Fruit fly (Drosophila melanogaster) whole organism, prepupa: Measurements from ENCODE around the gene CG6409.

Experiments used
- CG10631 ChIP-seq: fragments of 200-800 bp; sonication (Bioruptor generic); optimal IDR thresholded peaks from 2 replicates; lab custom pipeline; 2016; ENCODE audit warnings: missing biosample characterization, missing genetic modification characterization
- CG10669 ChIP-seq: fragments of 200-800 bp; sonication (Bioruptor generic); optimal IDR thresholded peaks from 3 replicates; lab custom pipeline; 2018; ENCODE audit warnings: missing biosample characterization, mild to moderate bottlenecking, missing genetic modification characterization, moderate library complexity
- CG11294 ChIP-seq: fragments of 200-800 bp; sonication (Bioruptor generic); IDR thresholded peaks from 2 replicates; pipeline ENCODE4 v1.3.6; 2022; ENCODE audit warnings: missing biosample characterization, missing genetic modification characterization
- CG1621 ChIP-seq: fragments of 200-800 bp; sonication (Bioruptor generic); optimal IDR thresholded peaks from 3 replicates; lab custom pipeline; 2018; ENCODE audit warnings: missing biosample characterization, mild to moderate bottlenecking, missing genetic modification characterization
- CG3032 ChIP-seq: fragments of 200-800 bp; optimal IDR thresholded peaks from 2 replicates; lab custom pipeline; 2019; ENCODE audit warnings: missing biosample characterization, mild to moderate bottlenecking, missing genetic modification characterization, moderate library complexity
- CG31627 ChIP-seq: fragments of 200-800 bp; sonication (Bioruptor generic); optimal IDR thresholded peaks from 3 replicates; lab custom pipeline; 2016; ENCODE audit warnings: missing biosample characterization, missing genetic modification characterization
- CG32006 ChIP-seq: fragments of 200-800 bp; sonication (Bioruptor generic); optimal IDR thresholded peaks from 3 replicates; lab custom pipeline; 2017; ENCODE audit warnings: missing biosample characterization, mild to moderate bottlenecking, missing genetic modification characterization
- CG34406 ChIP-seq: fragments of 200-800 bp; sonication (Bioruptor generic); optimal IDR thresholded peaks from 3 replicates; lab custom pipeline; 2016; ENCODE audit warnings: missing biosample characterization, missing genetic modification characterization
- CG3919 ChIP-seq: fragments of 200-800 bp; sonication (Bioruptor generic); optimal IDR thresholded peaks from 3 replicates; lab custom pipeline; 2016; ENCODE audit warnings: missing biosample characterization, missing genetic modification characterization
- CG6163 ChIP-seq: fragments of 200-800 bp; sonication (Bioruptor generic); IDR thresholded peaks from 3 replicates; pipeline ENCODE4 v1.3.6; 2022; ENCODE audit warnings: missing biosample characterization, missing genetic modification characterization
- CG6792 ChIP-seq: fragments of 200-800 bp; sonication (Bioruptor generic); optimal IDR thresholded peaks from 3 replicates; lab custom pipeline; 2016; ENCODE audit warnings: missing biosample characterization, missing genetic modification characterization
- CG6808 ChIP-seq: fragments of 200-800 bp; sonication (Bioruptor generic); optimal IDR thresholded peaks from 3 replicates; lab custom pipeline; 2017; ENCODE audit warnings: missing biosample characterization, missing genetic modification characterization, mild to moderate bottlenecking, moderate library complexity, missing genetic modification reagents
- CG7368 ChIP-seq: fragments of 200-800 bp; sonication (Bioruptor generic); optimal IDR thresholded peaks from 3 replicates; lab custom pipeline; 2016; ENCODE audit warnings: missing biosample characterization, missing genetic modification characterization
- CG8119 ChIP-seq: fragments of 200-800 bp; sonication (Bioruptor generic); IDR thresholded peaks from 3 replicates; pipeline ENCODE4 v1.3.6; 2022; ENCODE audit warnings: missing biosample characterization, missing genetic modification characterization
- CG8632 ChIP-seq: fragments of 200-800 bp; sonication (Bioruptor generic); optimal IDR thresholded peaks from 3 replicates; lab custom pipeline; 2016; ENCODE audit warnings: missing biosample characterization, missing genetic modification characterization
- Eip78C ChIP-seq: fragments of 200-800 bp; sonication (Bioruptor generic); peaks from one replicate; lab custom pipeline; 2016; ENCODE audit warnings: missing biosample characterization, missing genetic modification characterization
- Ets21C ChIP-seq: fragments of 200-800 bp; sonication (Bioruptor generic); optimal IDR thresholded peaks from 3 replicates; lab custom pipeline; 2016; ENCODE audit warnings: missing biosample characterization, missing genetic modification characterization
- Ets96B ChIP-seq: fragments of 200-800 bp; optimal IDR thresholded peaks from 2 replicates; lab custom pipeline; 2019; ENCODE audit warnings: missing biosample characterization, mild to moderate bottlenecking, missing genetic modification characterization, moderate library complexity
- Gug ChIP-seq: fragments of 200-800 bp; sonication (Bioruptor generic); IDR thresholded peaks from 2 replicates; pipeline ENCODE4 v1.3.6; 2022; ENCODE audit warnings: missing biosample characterization, missing genetic modification characterization
- Hr4 ChIP-seq: fragments of 200-800 bp; sonication (Bioruptor generic); optimal IDR thresholded peaks from 3 replicates; lab custom pipeline; 2016; ENCODE audit warnings: missing biosample characterization, missing genetic modification characterization
- Met ChIP-seq: fragments of 200-800 bp; sonication (Bioruptor generic); optimal IDR thresholded peaks from 3 replicates; lab custom pipeline; 2016; ENCODE audit warnings: missing biosample characterization, missing genetic modification characterization
- OdsH ChIP-seq: fragments of 200-800 bp; sonication (Bioruptor generic); optimal IDR thresholded peaks from 3 replicates; lab custom pipeline; 2016; ENCODE audit warnings: missing biosample characterization, missing genetic modification characterization
- Smox ChIP-seq: fragments of 200-800 bp; sonication (Bioruptor generic); optimal IDR thresholded peaks from 3 replicates; lab custom pipeline; 2016; ENCODE audit warnings: missing biosample characterization, missing genetic modification characterization
- Sox102F ChIP-seq: fragments of 200-800 bp; sonication (Bioruptor generic); optimal IDR thresholded peaks from 2 replicates; lab custom pipeline; 2016; ENCODE audit warnings: missing biosample characterization, mild to moderate bottlenecking, missing genetic modification characterization
- Sox14 ChIP-seq: fragments of 200-800 bp; sonication (Bioruptor generic); optimal IDR thresholded peaks from 3 replicates; lab custom pipeline; 2016; ENCODE audit warnings: missing biosample characterization, missing genetic modification characterization
- Sox15 ChIP-seq: fragments of 200-800 bp; sonication (Bioruptor generic); optimal IDR thresholded peaks from 3 replicates; lab custom pipeline; 2016; ENCODE audit warnings: missing biosample characterization, missing genetic modification characterization
- achi ChIP-seq: fragments of 200-800 bp; sonication (Bioruptor generic); optimal IDR thresholded peaks from 3 replicates; lab custom pipeline; 2016; ENCODE audit warnings: missing biosample characterization, missing genetic modification characterization
- acj6 ChIP-seq: fragments of 200-800 bp; sonication (Bioruptor generic); optimal IDR thresholded peaks from 3 replicates; lab custom pipeline; 2016; ENCODE audit warnings: missing biosample characterization, missing genetic modification characterization
- dsx ChIP-seq: fragments of 200-800 bp; optimal IDR thresholded peaks from 3 replicates; lab custom pipeline; 2019; ENCODE audit warnings: missing biosample characterization, mild to moderate bottlenecking, missing genetic modification characterization, moderate library complexity; ENCODE audit not compliant: poor library complexity, severe bottlenecking
- esn ChIP-seq: fragments of 200-800 bp; sonication (Bioruptor generic); optimal IDR thresholded peaks from 2 replicates; lab custom pipeline; 2016; ENCODE audit warnings: missing biosample characterization, mild to moderate bottlenecking, missing genetic modification characterization, moderate library complexity
- fd59A ChIP-seq: fragments of 200-800 bp; sonication (Bioruptor generic); optimal IDR thresholded peaks from 2 replicates; lab custom pipeline; 2017; ENCODE audit warnings: missing biosample characterization, mild to moderate bottlenecking, missing genetic modification characterization, missing genetic modification reagents
- lz ChIP-seq: fragments of 200-800 bp; sonication (Bioruptor generic); optimal IDR thresholded peaks from 3 replicates; lab custom pipeline; 2016; ENCODE audit warnings: missing biosample characterization, missing genetic modification characterization
- pdm3 ChIP-seq: fragments of 200-800 bp; sonication (Bioruptor generic); optimal IDR thresholded peaks from 3 replicates; lab custom pipeline; 2016; ENCODE audit warnings: missing biosample characterization, missing genetic modification characterization
- salr ChIP-seq, 2 experiments: fragments of 200-800 bp; sonication (Bioruptor generic); optimal IDR thresholded peaks; 3 replicates each; lab custom pipeline; 2016 to 2018; ENCODE audit warnings: missing biosample characterization in 2 of 2, missing genetic modification characterization in 2 of 2, mild to moderate bottlenecking in 1 of 2
- spab ChIP-seq: fragments of 200-800 bp; sonication (Bioruptor generic); optimal IDR thresholded peaks from 2 replicates; lab custom pipeline; 2017; ENCODE audit warnings: missing biosample characterization, mild to moderate bottlenecking, missing genetic modification characterization, missing genetic modification reagents
- ss ChIP-seq, 2 experiments: fragments of 200-800 bp; sonication (Bioruptor generic); optimal IDR thresholded peaks; 2 replicates in 1 of 2; 3 replicates in 1 of 2; lab custom pipeline; 2017 to 2018; ENCODE audit warnings: mild to moderate bottlenecking in 2 of 2, missing biosample characterization in 2 of 2, missing genetic modification characterization in 2 of 2, moderate library complexity in 1 of 2
- svp ChIP-seq: fragments of 200-800 bp; sonication (Bioruptor generic); peaks from one replicate; lab custom pipeline; 2016; ENCODE audit warnings: missing biosample characterization, missing genetic modification characterization
- topi ChIP-seq: fragments of 200-800 bp; sonication (Bioruptor generic); optimal IDR thresholded peaks from 3 replicates; lab custom pipeline; 2016; ENCODE audit warnings: missing biosample characterization, missing genetic modification characterization
- vri ChIP-seq: fragments of 200-800 bp; sonication (Bioruptor generic); optimal IDR thresholded peaks from 3 replicates; lab custom pipeline; 2016; ENCODE audit warnings: missing biosample characterization, mild to moderate bottlenecking, missing genetic modification characterization

CG6409 gene

dm6 chr3L:10848712-10849377 lies 33.3 kb downstream of the CG6409 start:
- TF ChIP-seq Eip78C (GFP tag; lab: Kevin White, UChicago) (peak; percentile 15), CG6163 (GFP tag; lab: Robert Waterston, UW) (0 out of 3 replicates have a peak, but pooled peaks have one; percentile 16), Sox102F (GFP tag; lab: Kevin White, UChicago) (no peak), vri (GFP tag; lab: Kevin White, UChicago) (no peak), svp (GFP tag; lab: Kevin White, UChicago) (peak; percentile 46), dsx (GFP tag; lab: Kevin White, UChicago) (peak; percentile 5)

dm6 chr3L:10847790-10848492 lies 34.2 kb downstream of the CG6409 start:
- peak; percentile 46 for TF ChIP-seq dsx (GFP tag; lab: Kevin White, UChicago)
- TF ChIP-seq Ets21C (GFP tag; lab: Kevin White, UChicago), result no peak
- peak; percentile 47 to 57 for TF ChIP-seq ss (GFP tag; optimal IDR thresholded peaks at IDR 0.05; lab: Kevin White, UChicago)
- peak; percentile 41 for TF ChIP-seq OdsH (GFP tag; lab: Kevin White, UChicago)
- TF ChIP-seq Hr4 (GFP tag; lab: Kevin White, UChicago), result no peak
- TF ChIP-seq svp (GFP tag; lab: Kevin White, UChicago), result peak; percentile 23
- TF ChIP-seq fd59A (GFP tag; lab: Kevin White, UChicago), result peak; percentile 52
- peak; percentile 61 for TF ChIP-seq CG3032 (tag; lab: Kevin White, UChicago)
- peak; percentile 37 for TF ChIP-seq CG8632 (GFP tag; lab: Kevin White, UChicago)
- peak; percentile 18 for TF ChIP-seq topi (GFP tag; lab: Kevin White, UChicago)
- TF ChIP-seq CG8119, result no peak
- peak; percentile 45 for TF ChIP-seq Ets96B (tag; lab: Kevin White, UChicago)
- peak; percentile 12 for TF ChIP-seq Smox (GFP tag; lab: Kevin White, UChicago)
- peak; percentile 23 for TF ChIP-seq CG32006 (GFP tag; lab: Kevin White, UChicago)
- TF ChIP-seq CG11294, result no peak
- TF ChIP-seq Eip78C (GFP tag; lab: Kevin White, UChicago), result peak; percentile 81
- TF ChIP-seq CG3919 (GFP tag; lab: Kevin White, UChicago), result peak; percentile 44
- TF ChIP-seq CG10669 (GFP tag; lab: Kevin White, UChicago), result peak; percentile 69
- peak; percentile 29 for TF ChIP-seq CG1621 (tag; lab: Kevin White, UChicago)
- peak; percentile 20 for TF ChIP-seq acj6 (GFP tag; lab: Kevin White, UChicago)
- TF ChIP-seq spab (GFP tag; lab: Kevin White, UChicago), result peak; percentile 54
- peak; percentile 12 for TF ChIP-seq CG31627 (GFP tag; lab: Kevin White, UChicago)
- no peak for TF ChIP-seq Sox15 (GFP tag; lab: Kevin White, UChicago)
- TF ChIP-seq Gug (GFP tag; lab: Robert Waterston, UW), result no peak
- TF ChIP-seq achi (GFP tag; lab: Kevin White, UChicago), result peak; percentile 30
- TF ChIP-seq CG7368 (GFP tag; lab: Kevin White, UChicago), result peak; percentile 11
- TF ChIP-seq CG6792 (GFP tag; lab: Kevin White, UChicago), result no peak
- 0 out of 3 replicates have a peak, but pooled peaks have one; percentile 38 for TF ChIP-seq CG6163 (GFP tag; lab: Robert Waterston, UW)
- TF ChIP-seq CG34406 (GFP tag; lab: Kevin White, UChicago), result peak; percentile 37
- TF ChIP-seq lz, result no peak
- TF ChIP-seq salr (GFP tag; optimal IDR thresholded peaks at IDR 0.05; lab: Kevin White, UChicago), result peak in 1 of 2 experiments; percentile 6
- TF ChIP-seq Sox14 (GFP tag; lab: Kevin White, UChicago), result peak; percentile 31
- peak; percentile 31 for TF ChIP-seq pdm3 (GFP tag; lab: Kevin White, UChicago)
- peak; percentile 35 for TF ChIP-seq CG10631 (GFP tag; lab: Kevin White, UChicago)
- peak; percentile 77 for TF ChIP-seq CG6808 (GFP tag; lab: Kevin White, UChicago)
- peak; percentile 11 for TF ChIP-seq esn (GFP tag; lab: Kevin White, UChicago)
- no peak for TF ChIP-seq Met (GFP tag; lab: Kevin White, UChicago)
